Worm (Caenorhabditis elegans): ENCODE data around the gene sfxn-5.

DNA sequence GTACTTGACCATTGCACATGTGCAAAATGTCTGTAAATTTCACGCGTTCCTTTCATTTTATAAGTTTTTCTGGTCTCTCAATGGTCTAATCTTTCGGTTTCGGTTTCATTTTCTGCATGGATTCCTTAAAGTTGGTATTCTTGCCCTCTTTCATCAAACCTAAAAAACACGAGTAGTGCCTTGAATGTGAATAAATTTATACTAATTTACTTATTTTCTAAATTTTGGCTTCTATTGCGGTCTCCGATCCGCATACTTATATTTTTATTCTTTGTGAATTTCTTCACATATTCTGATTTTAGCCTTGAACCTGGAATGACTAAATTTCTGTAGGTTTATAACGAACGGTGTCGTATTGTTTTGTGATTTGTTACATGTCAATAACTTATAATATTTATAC is 38.9 kb downstream of the sfxn-5 start, which contains the start of gene pdha-1:
- TF ChIP-seq nhr-11 (tag; optimal IDR thresholded peaks at IDR 0.05) (no peak), pqm-1 (tag; optimal IDR thresholded peaks at IDR 0.05) (no peak), pax-1 (tag; optimal IDR thresholded peaks at IDR 0.05) (no peak), ama-1 (optimal IDR thresholded peaks at IDR 0.05) (no peak), sox-2 (GFP tag; IDR thresholded peaks at IDR 0.05) (no peak), pha-4 (tag; optimal IDR thresholded peaks at IDR 0.05) (no peak), ceh-9 (tag; optimal IDR thresholded peaks at IDR 0.05) (no peak), odd-2 (tag; optimal IDR thresholded peaks at IDR 0.05) (no peak), fkh-6 (tag; optimal IDR thresholded peaks at IDR 0.05) (no peak)

Measured in whole organism, late embryonic.